Fruit fly (Drosophila melanogaster): Measurements from ENCODE around the gene Ir75b.
"Not testable (repeated sequence)": the region's sequence is repeated elsewhere in the genome, so short reads cannot be mapped to it uniquely, and the experiment has no call there.

Gene Ir75b

DNA sequence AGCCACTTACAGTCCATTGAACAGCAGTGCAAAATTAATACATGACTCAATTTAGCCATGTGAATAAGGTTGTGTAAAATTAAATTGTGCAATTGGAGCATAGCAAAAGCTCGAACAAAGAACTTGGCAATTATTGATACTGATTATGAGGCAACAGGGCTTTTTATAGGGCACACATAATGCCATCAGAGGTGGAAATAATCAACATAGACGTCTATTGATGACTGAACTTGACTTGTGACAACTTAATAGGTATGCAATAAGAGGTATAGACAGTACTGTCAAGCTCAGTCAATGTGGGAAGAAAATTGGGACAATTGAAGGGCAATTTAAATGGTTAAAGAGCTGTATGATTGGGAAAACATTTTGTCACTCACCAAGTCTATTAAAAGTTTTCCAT, at the start of gene Ir75b:
Gene Ir75b (minus strand): TSS at position 101 of the 400 bp plus-strand sequence.
- TF ChIP-seq noc (tag; optimal IDR thresholded peaks at IDR 0.05): no peak

DNA sequence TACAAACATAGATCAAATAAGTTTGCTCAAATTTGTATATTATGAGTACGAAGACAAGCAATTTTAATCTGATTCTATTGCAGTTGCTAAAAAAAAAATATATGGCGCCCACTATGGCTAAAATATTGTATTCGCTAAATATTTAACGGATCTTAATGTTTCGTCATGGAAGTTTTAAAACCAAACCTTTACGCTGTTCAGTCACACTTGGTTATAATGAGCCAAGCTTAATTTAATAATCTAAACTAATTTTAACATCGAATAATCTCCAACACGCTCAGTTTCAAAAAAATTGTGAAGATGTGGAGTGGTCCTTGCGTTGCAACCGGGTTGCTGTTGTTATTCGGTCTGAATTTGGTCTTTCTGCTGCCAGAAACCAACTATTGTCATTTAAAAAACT, 38.2 kb upstream of the Ir75b start, which contains the start of gene CG34002:
Gene CG34002 (plus strand): TSS at position 301 of the 400 bp plus-strand sequence.
- TF ChIP-seq noc (tag; optimal IDR thresholded peaks at IDR 0.05): not testable (repeated sequence)

dm6 chr3L:17856655-17857479, 36.9 kb upstream of the Ir75b start, which contains the start of gene CG5535:
CG5535 (minus strand) TSS chr3L:17856794.
- peak; percentile 94 for TF ChIP-seq noc (tag; optimal IDR thresholded peaks at IDR 0.05)

DNA sequence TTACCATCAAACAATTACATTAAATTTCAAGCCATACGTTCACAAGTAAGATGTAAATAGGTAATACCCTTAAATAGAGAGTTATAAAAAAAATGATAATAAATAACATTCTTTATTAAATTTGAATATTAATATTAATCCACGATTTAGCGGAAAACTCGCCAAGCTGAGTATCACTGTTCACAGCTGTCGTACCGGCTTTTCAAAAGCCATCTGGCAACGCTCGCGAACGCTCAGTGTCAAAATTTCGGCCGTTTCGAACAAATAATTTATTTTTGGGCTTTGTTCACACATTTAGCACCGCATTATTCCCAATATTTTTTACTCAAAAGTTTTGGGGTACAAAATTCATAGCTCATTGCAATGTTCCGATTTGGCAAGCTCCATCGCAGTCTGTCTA, 29.5 kb upstream of the Ir75b start, which contains the start of gene TrpRS-m:
Gene TrpRS-m (plus strand): TSS at position 211 of the 400 bp plus-strand sequence.
- TF ChIP-seq noc (tag; optimal IDR thresholded peaks at IDR 0.05): no peak

dm6 chr3L:17846982-17847355, 27.0 kb upstream of the Ir75b start:
- TF ChIP-seq noc (tag; optimal IDR thresholded peaks at IDR 0.05): no peak

dm6 chr3L:17846169-17846981, 26.4 kb upstream of the Ir75b start, which contains the start of the genes MED19 and CG7430:
MED19 (minus strand) TSS chr3L:17846501.
CG7430 (plus strand) TSS chr3L:17846916.
- TF ChIP-seq noc (tag; optimal IDR thresholded peaks at IDR 0.05): peak; percentile 68

DNA sequence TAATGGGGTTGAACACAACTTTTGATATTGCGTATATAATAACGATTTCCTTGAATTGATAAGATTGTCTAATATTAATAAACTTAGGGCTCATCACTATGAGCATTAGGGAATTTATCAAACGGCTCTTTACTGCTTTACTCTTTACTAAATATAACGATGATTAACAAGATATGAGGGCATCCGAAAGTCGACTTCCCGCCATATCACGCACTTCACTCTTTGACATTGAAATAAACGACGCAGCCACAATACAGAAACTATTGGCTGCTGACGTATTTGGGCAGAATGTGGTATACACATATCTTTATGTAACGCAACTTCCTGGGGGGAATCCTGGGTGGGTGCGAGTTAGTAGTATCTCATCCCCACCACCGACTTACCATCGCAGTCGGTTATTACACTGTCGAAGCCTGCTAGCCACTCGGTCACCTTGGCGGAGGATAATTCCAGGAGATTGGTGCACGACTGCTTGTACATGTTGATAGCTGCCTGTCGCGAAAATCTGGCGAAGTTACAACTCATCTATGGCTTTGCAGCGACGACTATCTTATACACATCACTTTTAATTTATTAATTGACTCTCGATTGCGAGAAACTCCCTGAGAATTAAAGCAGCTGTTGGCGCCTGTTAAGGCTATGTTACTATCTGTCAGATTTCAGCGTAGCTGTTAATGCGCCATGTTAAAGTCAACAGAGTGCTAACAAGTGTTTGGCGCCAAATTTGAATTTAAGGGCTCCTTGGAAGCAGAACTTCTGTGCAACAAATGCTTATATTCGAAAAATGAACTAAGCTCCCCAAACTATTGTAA, 23.1 kb upstream of the Ir75b start, which contains the start of gene CG5567:
Gene CG5567 (minus strand): TSS at position 653 of the 812 bp plus-strand sequence.
- no peak for TF ChIP-seq noc (tag; optimal IDR thresholded peaks at IDR 0.05)

DNA sequence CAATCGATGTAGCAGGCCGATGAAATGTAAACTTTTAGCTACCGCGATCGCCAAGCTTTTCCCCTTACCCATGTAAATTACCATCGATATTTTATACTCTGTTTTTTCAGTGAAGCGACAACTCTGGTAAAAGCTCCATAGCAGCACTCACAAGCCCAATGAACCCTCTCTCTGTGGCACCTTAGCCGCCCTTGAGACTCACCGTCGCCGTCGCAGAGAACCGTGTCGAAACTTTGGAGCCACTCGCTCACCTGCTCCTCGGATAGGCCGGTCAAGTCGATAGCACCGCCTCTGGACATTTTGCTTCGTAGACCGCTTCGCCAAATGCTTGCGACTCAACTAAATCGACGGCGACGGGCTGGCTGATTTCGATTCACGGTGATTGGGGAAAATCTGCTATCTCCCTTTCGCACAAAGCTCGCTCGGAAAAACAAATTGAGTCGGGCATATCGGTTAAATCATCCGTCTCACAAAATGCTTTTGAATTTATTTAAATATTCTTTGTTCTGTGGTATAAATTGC, 21.2 kb upstream of the Ir75b start, which contains the start of gene CG5577:
Gene CG5577 (minus strand): TSS at position 343 of the 522 bp plus-strand sequence.
- TF ChIP-seq noc (tag; optimal IDR thresholded peaks at IDR 0.05): peak; percentile 60

DNA sequence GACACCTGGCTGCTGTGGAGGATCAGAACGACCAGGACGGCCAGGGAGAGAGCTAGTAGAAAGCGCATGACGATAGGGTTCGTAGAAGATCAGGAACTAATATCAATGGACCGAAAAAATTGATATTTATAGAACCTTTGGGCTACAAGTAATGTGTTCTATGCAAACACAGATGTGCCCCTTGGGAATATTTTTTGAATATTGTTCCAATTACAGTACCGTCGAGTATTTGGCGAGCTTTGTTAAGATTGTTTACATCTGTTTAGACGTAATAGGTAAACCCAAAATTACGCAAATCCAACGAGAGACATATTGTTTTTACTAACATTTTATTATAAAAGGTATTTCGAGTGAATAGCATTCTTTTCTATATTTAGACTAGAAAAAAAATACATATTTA, 15.1 kb upstream of the Ir75b start, which contains the start of gene CG32189:
Gene CG32189 (minus strand): TSS at position 101 of the 400 bp plus-strand sequence.
- no peak for TF ChIP-seq noc (tag; optimal IDR thresholded peaks at IDR 0.05)

DNA sequence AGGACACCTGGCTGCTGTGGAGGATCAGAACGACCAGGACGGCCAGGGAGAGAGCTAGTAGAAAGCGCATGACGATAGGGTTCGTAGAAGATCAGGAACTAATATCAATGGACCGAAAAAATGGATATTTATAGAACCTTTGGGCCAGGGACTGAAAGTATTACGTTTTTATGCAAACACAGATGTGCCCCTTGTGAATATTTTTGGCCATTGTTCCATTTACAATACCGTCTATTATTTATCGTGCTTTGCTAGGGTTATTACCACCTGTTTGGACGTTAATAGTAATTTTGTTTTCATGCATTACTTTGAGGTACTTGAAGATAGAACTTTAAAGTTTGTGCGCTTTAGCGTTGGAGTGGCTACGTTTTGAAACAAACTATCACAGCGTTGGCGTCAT, 13.5 kb upstream of the Ir75b start, which contains the start of gene CG32188:
Gene CG32188 (minus strand): TSS at position 101 of the 400 bp plus-strand sequence.
- no peak for TF ChIP-seq noc (tag; optimal IDR thresholded peaks at IDR 0.05)

- no peak for TF ChIP-seq noc (tag; optimal IDR thresholded peaks at IDR 0.05)
Measured at dm6 chr3L:17822784-17823383, 2.9 kb upstream of the Ir75b start, which contains the start of the genes Ir75c and Grd. Ir75c (minus strand) TSS chr3L:17822834. Grd (plus strand) TSS chr3L:17823333.

- TF ChIP-seq noc (tag; optimal IDR thresholded peaks at IDR 0.05): no peak
Measured at dm6 chr3L:17817821-17818220, 2.2 kb downstream of the Ir75b start, which contains the start of gene Ir75a. Ir75a (minus strand) TSS chr3L:17817921.

- TF ChIP-seq noc (tag; optimal IDR thresholded peaks at IDR 0.05): peak; percentile 80
Measured at dm6 chr3L:17814036-17814435, 6.0 kb downstream of the Ir75b start, which contains the start of gene Cln3. Cln3 (minus strand) TSS chr3L:17814119.

dm6 chr3L:17808597-17809213, 11.3 kb downstream of the Ir75b start, which contains the start of gene CG32191:
CG32191 (minus strand) TSS chr3L:17809146.
- TF ChIP-seq noc (tag; optimal IDR thresholded peaks at IDR 0.05): no peak
